Worm (Caenorhabditis elegans) whole organism, young adult: Measurements from ENCODE around the gene R01B10.3.

Source experiments
- B0336.3 ChIP-seq: fragments of 200-800 bp; sonication (Bioruptor generic); IDR thresholded peaks from 2 replicates; pipeline ENCODE4 v1.3.6; 2022; ENCODE audit warnings: missing genetic modification characterization, missing compliant biosample characterization
- C17E4.6 ChIP-seq: fragments of 200-800 bp; sonication (Bioruptor generic); IDR thresholded peaks from 2 replicates; pipeline ENCODE4 v1.3.6; 2022; ENCODE audit warnings: missing genetic modification reagents, missing genetic modification characterization, missing compliant biosample characterization
- D2030.7 ChIP-seq: fragments of 200-800 bp; sonication (Bioruptor generic); IDR thresholded peaks from 2 replicates; pipeline ENCODE4 v1.3.6; 2022; ENCODE audit warnings: missing genetic modification reagents, missing genetic modification characterization, missing compliant biosample characterization
- F23B12.7 ChIP-seq: sonication (generic microtip); optimal IDR thresholded peaks from 2 replicates; lab custom pipeline; 2017; ENCODE audit warnings: missing genetic modification characterization, mild to moderate bottlenecking, missing compliant biosample characterization, antibody characterized with exemption, moderate library complexity; ENCODE audit not compliant: insufficient read depth
- F39B2.1 ChIP-seq: fragments of 200-800 bp; sonication (Bioruptor generic); IDR thresholded peaks from 2 replicates; pipeline ENCODE4 v1.3.6; 2022; ENCODE audit warnings: missing genetic modification reagents, missing genetic modification characterization, missing compliant biosample characterization
- F49E8.2 ChIP-seq: sonication (generic microtip); optimal IDR thresholded peaks from 3 replicates; lab custom pipeline; 2017; ENCODE audit warnings: missing genetic modification characterization, mild to moderate bottlenecking, missing compliant biosample characterization, antibody characterized with exemption, moderate library complexity; ENCODE audit not compliant: insufficient read depth
- F52B5.7 ChIP-seq: sonication (generic microtip); optimal IDR thresholded peaks from 2 replicates; lab custom pipeline; 2016; ENCODE audit warnings: mild to moderate bottlenecking, missing genetic modification characterization, missing compliant biosample characterization
- F57C9.4 ChIP-seq: sonication (generic microtip); optimal IDR thresholded peaks from 2 replicates; lab custom pipeline; 2017; ENCODE audit warnings: mild to moderate bottlenecking, missing genetic modification characterization, missing compliant biosample characterization
- K11D2.4 ChIP-seq: fragments of 200-800 bp; sonication (Bioruptor generic); IDR thresholded peaks from 2 replicates; pipeline ENCODE4 v1.3.6; 2022; ENCODE audit warnings: missing genetic modification reagents, missing genetic modification characterization, missing compliant biosample characterization
- Y53F4B.3 ChIP-seq: fragments of 200-800 bp; sonication (Bioruptor generic); IDR thresholded peaks from 2 replicates; pipeline ENCODE4 v1.3.6; 2022; ENCODE audit warnings: missing genetic modification reagents, missing genetic modification characterization, missing compliant biosample characterization
- Y79H2A.3 ChIP-seq: fragments of 200-800 bp; sonication (Bioruptor generic); conservative IDR thresholded peaks from 2 replicates; pipeline ENCODE4 v1.3.6; 2022; ENCODE audit warnings: missing genetic modification reagents, missing genetic modification characterization, missing compliant biosample characterization
- akir-1 ChIP-seq: fragments of 200-800 bp; sonication (Bioruptor generic); optimal IDR thresholded peaks from 2 replicates; lab custom pipeline; 2018; ENCODE audit warnings: mild to moderate bottlenecking, missing genetic modification characterization, moderate library complexity, missing compliant biosample characterization
- atf-7 ChIP-seq: sonication (generic microtip); optimal IDR thresholded peaks from 2 replicates; lab custom pipeline; 2017; ENCODE audit warnings: mild to moderate bottlenecking, missing genetic modification characterization, missing compliant biosample characterization
- attf-6 ChIP-seq: fragments of 200-800 bp; sonication (Bioruptor generic); IDR thresholded peaks from 2 replicates; pipeline ENCODE4 v1.3.6; 2022; ENCODE audit warnings: missing genetic modification reagents, missing genetic modification characterization, missing compliant biosample characterization
- cebp-2 ChIP-seq: fragments of 200-800 bp; sonication (Bioruptor generic); IDR thresholded peaks from 2 replicates; pipeline ENCODE4 v1.3.6; 2022; ENCODE audit warnings: missing genetic modification characterization, missing compliant biosample characterization
- ceh-91 ChIP-seq: fragments of 200-800 bp; sonication (Bioruptor generic); IDR thresholded peaks from 2 replicates; pipeline ENCODE4 v1.3.6; 2022; ENCODE audit warnings: missing genetic modification reagents, missing genetic modification characterization, missing compliant biosample characterization
- chd-7 ChIP-seq: sonication (generic microtip); optimal IDR thresholded peaks from 2 replicates; lab custom pipeline; 2016; ENCODE audit warnings: mild to moderate bottlenecking, missing genetic modification characterization, moderate library complexity, missing compliant biosample characterization
- die-1 ChIP-seq: sonication (generic microtip); optimal IDR thresholded peaks from 2 replicates; lab custom pipeline; 2016; ENCODE audit warnings: missing genotype, mild to moderate bottlenecking, missing genetic modification characterization, missing compliant biosample characterization
- dpl-1 ChIP-seq: fragments of 150-350 bp; optimal IDR thresholded peaks from 2 replicates; lab custom pipeline; 2014; ENCODE audit warnings: missing biosample characterization, missing genetic modification reagents, missing genetic modification characterization
- egl-44 ChIP-seq: fragments of 200-800 bp; sonication (Bioruptor generic); IDR thresholded peaks from 2 replicates; pipeline ENCODE4 v1.3.6; 2022; ENCODE audit warnings: missing genetic modification reagents, missing genetic modification characterization, missing compliant biosample characterization
- egrh-3 ChIP-seq: fragments of 200-800 bp; sonication (Bioruptor generic); IDR thresholded peaks from 2 replicates; pipeline ENCODE4 v1.3.6; 2022; ENCODE audit warnings: missing genetic modification reagents, missing genetic modification characterization, missing compliant biosample characterization
- hmg-20 ChIP-seq: fragments of 200-800 bp; sonication (Bioruptor generic); IDR thresholded peaks from 2 replicates; pipeline ENCODE4 v1.3.6; 2022; ENCODE audit warnings: missing genetic modification reagents, missing genetic modification characterization, missing compliant biosample characterization
- lsl-1 ChIP-seq: fragments of 200-800 bp; sonication (Bioruptor generic); optimal IDR thresholded peaks from 2 replicates; lab custom pipeline; 2018; ENCODE audit warnings: mild to moderate bottlenecking, missing genetic modification characterization, moderate library complexity, missing compliant biosample characterization
- madf-10 ChIP-seq: sonication (generic microtip); optimal IDR thresholded peaks from 2 replicates; lab custom pipeline; 2016; ENCODE audit warnings: mild to moderate bottlenecking, missing genetic modification characterization, missing compliant biosample characterization
- mcd-1 ChIP-seq: fragments of 200-800 bp; sonication (Bioruptor generic); IDR thresholded peaks from 2 replicates; pipeline ENCODE4 v1.3.6; 2022; ENCODE audit warnings: missing genetic modification reagents, missing genetic modification characterization, missing compliant biosample characterization
- nfya-2 ChIP-seq: fragments of 200-800 bp; sonication (Bioruptor generic); IDR thresholded peaks from 2 replicates; pipeline ENCODE4 v1.3.6; 2022; ENCODE audit warnings: missing genetic modification reagents, missing genetic modification characterization, missing compliant biosample characterization
- nfyb-1 ChIP-seq: fragments of 200-800 bp; sonication (Bioruptor generic); IDR thresholded peaks from 2 replicates; pipeline ENCODE4 v1.3.6; 2022; ENCODE audit warnings: missing genetic modification reagents, missing genetic modification characterization, missing compliant biosample characterization
- nhr-27 ChIP-seq: fragments of 200-800 bp; sonication (Bioruptor generic); optimal IDR thresholded peaks from 2 replicates; lab custom pipeline; 2018; ENCODE audit warnings: mild to moderate bottlenecking, missing genetic modification characterization, moderate library complexity, missing compliant biosample characterization
- pbrm-1 ChIP-seq: fragments of 200-800 bp; sonication (Bioruptor generic); IDR thresholded peaks from 2 replicates; pipeline ENCODE4 v1.3.6; 2022; ENCODE audit warnings: missing genetic modification reagents, missing genetic modification characterization, missing compliant biosample characterization
- pha-4 ChIP-seq: fragments of 150-350 bp; sonication (generic microtip); optimal IDR thresholded peaks from 2 replicates; lab custom pipeline; 2014; ENCODE audit warnings: missing biosample characterization, missing genetic modification reagents, missing genetic modification characterization
- rcor-1 ChIP-seq: fragments of 200-800 bp; sonication (Bioruptor generic); IDR thresholded peaks from 2 replicates; pipeline ENCODE4 v1.3.6; 2022; ENCODE audit warnings: missing genetic modification reagents, missing genetic modification characterization, missing compliant biosample characterization
- rec-8 ChIP-seq, 2 experiments: sonication (generic microtip); optimal IDR thresholded peaks; 2 replicates each; lab custom pipeline; 2016; ENCODE audit warnings: mild to moderate bottlenecking in 2 of 2, missing genetic modification characterization in 2 of 2, missing genetic modification reagents in 2 of 2, missing genotype in 2 of 2, missing biosample characterization in 1 of 2, missing compliant biosample characterization in 1 of 2, moderate library complexity in 1 of 2
- rpc-1 ChIP-seq, 2 experiments: fragments of 150-350 bp in 1 of 2; sonication (generic microtip) in 1 of 2; optimal IDR thresholded peaks; 2 replicates each; lab custom pipeline; 2014 to 2018; ENCODE audit warnings: missing biosample characterization in 1 of 2, missing genetic modification characterization in 1 of 2, missing genetic modification reagents in 1 of 2, missing genotype in 1 of 2
- sea-2 ChIP-seq: fragments of 200-800 bp; sonication (Bioruptor generic); IDR thresholded peaks from 2 replicates; pipeline ENCODE4 v1.3.6; 2022; ENCODE audit warnings: missing genetic modification characterization, missing compliant biosample characterization
- snpc-1.1 ChIP-seq: sonication (generic microtip); optimal IDR thresholded peaks from 2 replicates; lab custom pipeline; 2017; ENCODE audit warnings: missing genetic modification characterization, mild to moderate bottlenecking, missing compliant biosample characterization, antibody characterized with exemption, moderate library complexity, missing genotype, missing genetic modification reagents; ENCODE audit not compliant: insufficient read depth
- snpc-4 ChIP-seq, 5 experiments: fragments of 150-350 bp in 1 of 5; sonication (generic microtip) in 4 of 5; optimal IDR thresholded peaks; 2 replicates each; lab custom pipeline; 2014 to 2018; ENCODE audit warnings: missing genetic modification characterization in 5 of 5, missing biosample characterization in 3 of 5, antibody characterized with exemption in 2 of 5, mild to moderate bottlenecking in 2 of 5, missing compliant biosample characterization in 2 of 5, missing genotype in 2 of 5, moderate library complexity in 2 of 5, missing genetic modification reagents in 1 of 5
- somi-1 ChIP-seq: fragments of 200-800 bp; sonication (Bioruptor generic); optimal IDR thresholded peaks from 2 replicates; lab custom pipeline; 2018; ENCODE audit warnings: mild to moderate bottlenecking, missing genetic modification characterization, missing compliant biosample characterization
- sptf-2 ChIP-seq: fragments of 200-800 bp; sonication (Bioruptor generic); optimal IDR thresholded peaks from 2 replicates; lab custom pipeline; 2018; ENCODE audit warnings: mild to moderate bottlenecking, missing genetic modification characterization, missing compliant biosample characterization
- tlf-1 ChIP-seq: fragments of 200-800 bp; sonication (Bioruptor generic); optimal IDR thresholded peaks from 2 replicates; lab custom pipeline; 2018; ENCODE audit warnings: mild to moderate bottlenecking, missing genetic modification characterization, missing compliant biosample characterization
- unc-130 ChIP-seq: sonication (generic microtip); optimal IDR thresholded peaks from 2 replicates; lab custom pipeline; 2016; ENCODE audit warnings: missing genetic modification reagents, missing genetic modification characterization, missing compliant biosample characterization
- zim-3 ChIP-seq: sonication (generic microtip); optimal IDR thresholded peaks from 2 replicates; lab custom pipeline; 2017; ENCODE audit warnings: mild to moderate bottlenecking, missing genetic modification characterization, moderate library complexity, missing compliant biosample characterization
- ztf-18 ChIP-seq: sonication (generic microtip); optimal IDR thresholded peaks from 2 replicates; lab custom pipeline; 2016; ENCODE audit warnings: missing genotype, mild to moderate bottlenecking, missing genetic modification characterization, missing compliant biosample characterization
- ztf-28 ChIP-seq: fragments of 200-800 bp; sonication (Bioruptor generic); IDR thresholded peaks from 2 replicates; pipeline ENCODE4 v1.3.6; 2022; ENCODE audit warnings: missing genetic modification reagents, missing genetic modification characterization, missing compliant biosample characterization
- ztf-3 ChIP-seq: fragments of 200-800 bp; sonication (Bioruptor generic); optimal IDR thresholded peaks from 2 replicates; lab custom pipeline; 2018; ENCODE audit warnings: mild to moderate bottlenecking, missing genetic modification characterization, missing compliant biosample characterization
- ztf-6 ChIP-seq: fragments of 200-800 bp; sonication (Bioruptor generic); IDR thresholded peaks from 2 replicates; pipeline ENCODE4 v1.3.6; 2022; ENCODE audit warnings: missing genetic modification reagents, missing genetic modification characterization, missing compliant biosample characterization

Gene R01B10.3

ce11 chrV:6000368-6000802 is 44.5 kb downstream of the R01B10.3 start (continued):
- no peak for TF ChIP-seq attf-6
- TF ChIP-seq nfyb-1: peak; percentile 91
- peak; percentile 27 for TF ChIP-seq pha-4 (tag; lab: Kevin White, UChicago)
- no peak for TF ChIP-seq F39B2.1 (GFP tag; lab: Robert Waterston, UW)
- TF ChIP-seq cebp-2: 0 out of 2 replicates have a peak, but pooled peaks have one; percentile 73
- no peak for TF ChIP-seq F57C9.4 (tag; lab: Kevin White, UChicago)
- TF ChIP-seq mcd-1: peak; percentile 75
- no peak for TF ChIP-seq ceh-91 (GFP tag; lab: Robert Waterston, UW)
- no peak for TF ChIP-seq sptf-2 (GFP tag; lab: Kevin White, UChicago)
- TF ChIP-seq zim-3 (tag; lab: Kevin White, UChicago): no peak
- no peak for TF ChIP-seq C17E4.6
- TF ChIP-seq ztf-18 (tag; lab: Kevin White, UChicago): peak; percentile 64
- TF ChIP-seq nfya-2: no peak
- TF ChIP-seq sea-2: no peak
- TF ChIP-seq K11D2.4: peak; percentile 90
- TF ChIP-seq ztf-6 (GFP tag; lab: Robert Waterston, UW): no peak
- TF ChIP-seq nhr-27 (tag; lab: Kevin White, UChicago): no peak
- TF ChIP-seq rpc-1 (optimal IDR thresholded peaks at IDR 0.05; lab: Kevin White, UChicago): no peak
- TF ChIP-seq rpc-1 (tag; optimal IDR thresholded peaks at IDR 0.05; lab: Kevin White, UChicago): no peak
- TF ChIP-seq tlf-1 (GFP tag; lab: Kevin White, UChicago): peak; percentile 85
- TF ChIP-seq B0336.3 (GFP tag; lab: Robert Waterston, UW): peak; percentile 93
- no peak for TF ChIP-seq lsl-1 (GFP tag; lab: Kevin White, UChicago)
- TF ChIP-seq Y79H2A.3: no peak
- no peak for TF ChIP-seq snpc-1.1 (tag; lab: Kevin White, UChicago)
- TF ChIP-seq egl-44 (GFP tag; lab: Robert Waterston, UW): peak; percentile 73; the same call in 1 of the 2 replicates
- peak; percentile 13 for TF ChIP-seq akir-1
- TF ChIP-seq pbrm-1 (GFP tag; lab: Robert Waterston, UW): peak; percentile 86
- 0 out of 2 replicates have a peak, but pooled peaks have one; percentile 14 for TF ChIP-seq egrh-3
- no peak for TF ChIP-seq F23B12.7 (tag; lab: Kevin White, UChicago)
- no peak for TF ChIP-seq ztf-28 (GFP tag; lab: Robert Waterston, UW)
- no peak for TF ChIP-seq Y53F4B.3 (GFP tag; lab: Robert Waterston, UW)
- TF ChIP-seq atf-7 (tag; lab: Kevin White, UChicago): peak; percentile 100
- peak; percentile 93 for TF ChIP-seq madf-10 (tag; lab: Kevin White, UChicago)
- no peak for TF ChIP-seq D2030.7
- peak; percentile 37; the same call in 1 of the 2 replicates for TF ChIP-seq rcor-1
- TF ChIP-seq F49E8.2 (tag; lab: Kevin White, UChicago): no peak
- TF ChIP-seq hmg-20 (GFP tag; lab: Robert Waterston, UW): 0 out of 2 replicates have a peak, but pooled peaks have one; percentile 13
- TF ChIP-seq dpl-1 (GFP tag; lab: Kevin White, UChicago): no peak
- TF ChIP-seq F52B5.7: no peak
- TF ChIP-seq somi-1 (GFP tag; lab: Kevin White, UChicago): peak; percentile 78
- peak; percentile 46 for TF ChIP-seq snpc-4 (GFP tag; optimal IDR thresholded peaks at IDR 0.05; lab: Kevin White, UChicago)
- peak in 3 of 4 experiments; percentile 50 to 69 (median 69) for TF ChIP-seq snpc-4 (tag; optimal IDR thresholded peaks at IDR 0.05; lab: Kevin White, UChicago)
- TF ChIP-seq chd-7 (tag; lab: Kevin White, UChicago): peak; percentile 96
- peak; percentile 62 for TF ChIP-seq die-1
- no peak for TF ChIP-seq rec-8 (tag; optimal IDR thresholded peaks at IDR 0.05; lab: Kevin White, UChicago)
- no peak for TF ChIP-seq unc-130 (GFP tag; lab: Kevin White, UChicago)
- peak; percentile 27 for TF ChIP-seq ztf-3 (GFP tag; lab: Kevin White, UChicago)
